Worm (Caenorhabditis elegans) whole organism, late embryonic: Measurements from ENCODE around the gene F23F1.5.

Experiments
- ahr-1 ChIP-seq: sonication (generic microtip); optimal IDR thresholded peaks from 2 replicates; lab custom pipeline; 2016; ENCODE audit warnings: missing genetic modification characterization, missing compliant biosample characterization
- fax-1 ChIP-seq: sonication (generic microtip); optimal IDR thresholded peaks from 2 replicates; lab custom pipeline; 2016; ENCODE audit warnings: missing genotype, missing genetic modification characterization, missing compliant biosample characterization
- fkh-10 ChIP-seq: fragments of 150-350 bp; optimal IDR thresholded peaks from 2 replicates; lab custom pipeline; 2014; ENCODE audit warnings: missing biosample characterization, missing genetic modification reagents, missing genetic modification characterization
- nhr-11 ChIP-seq: fragments of 150-350 bp; optimal IDR thresholded peaks from 2 replicates; lab custom pipeline; 2014; ENCODE audit warnings: missing biosample characterization, missing genetic modification characterization
- pros-1 ChIP-seq: fragments of 150-350 bp; optimal IDR thresholded peaks from 2 replicates; lab custom pipeline; 2014; ENCODE audit warnings: missing biosample characterization, missing genetic modification reagents, missing genetic modification characterization
- ttx-3 ChIP-seq: sonication (generic microtip); optimal IDR thresholded peaks from 2 replicates; lab custom pipeline; 2016; ENCODE audit warnings: missing genetic modification reagents, missing genetic modification characterization, missing compliant biosample characterization

ce11 chrII:79166-79565 is 47.8 kb upstream of the F23F1.5 start, which contains the start of gene C23H3.9:
- TF ChIP-seq ahr-1 (no peak), pros-1 (tag; lab: Kevin White, UChicago) (no peak), ttx-3 (tag; lab: Kevin White, UChicago) (no peak), fkh-10 (no peak), fax-1 (tag; lab: Kevin White, UChicago) (no peak), nhr-11 (tag; lab: Kevin White, UChicago) (no peak)
